Fruit fly (Drosophila melanogaster) whole organism, embryonic: Measurements from ENCODE around the gene CG7248.

Source experiments
- Adf1 ChIP-seq: fragments of 200-800 bp; sonication (Bioruptor generic); IDR thresholded peaks from 2 replicates; pipeline ENCODE4 v1.3.6; 2022; ENCODE audit warnings: missing biosample characterization, missing genetic modification characterization
- Antp ChIP-seq: fragments of 200-800 bp; sonication (Bioruptor generic); optimal IDR thresholded peaks from 3 replicates; lab custom pipeline; 2016; ENCODE audit warnings: missing biosample characterization, missing genetic modification characterization
- Atf-2 ChIP-seq: fragments of 200-800 bp; sonication (Bioruptor generic); optimal IDR thresholded peaks from 2 replicates; lab custom pipeline; 2016; ENCODE audit warnings: missing biosample characterization, missing genetic modification characterization
- C15 ChIP-seq: fragments of 200-800 bp; sonication (Bioruptor generic); IDR thresholded peaks from 3 replicates; pipeline ENCODE4 v1.3.6; 2022; ENCODE audit warnings: missing biosample characterization, missing genetic modification characterization
- CG11456 ChIP-seq: fragments of 200-800 bp; sonication (Bioruptor generic); IDR thresholded peaks from 3 replicates; pipeline ENCODE4 v1.3.6; 2022; ENCODE audit warnings: missing biosample characterization, missing genetic modification characterization
- CG11560 ChIP-seq: fragments of 200-800 bp; sonication (Bioruptor generic); IDR thresholded peaks from 3 replicates; pipeline ENCODE4 v1.3.6; 2022; ENCODE audit warnings: missing biosample characterization, missing genetic modification characterization
- CG12104 ChIP-seq: fragments of 200-800 bp; sonication (Bioruptor generic); optimal IDR thresholded peaks from 3 replicates; lab custom pipeline; 2016; ENCODE audit warnings: missing biosample characterization, missing genetic modification characterization
- CG12769 ChIP-seq: fragments of 200-800 bp; sonication (Bioruptor generic); optimal IDR thresholded peaks from 2 replicates; lab custom pipeline; 2019; ENCODE audit warnings: missing biosample characterization, mild to moderate bottlenecking, missing genetic modification characterization, moderate library complexity
- CG13123 ChIP-seq: fragments of 200-800 bp; sonication (Bioruptor generic); optimal IDR thresholded peaks from 2 replicates; lab custom pipeline; 2016; ENCODE audit warnings: missing biosample characterization, missing genetic modification characterization
- CG13894 ChIP-seq: fragments of 200-800 bp; sonication (Bioruptor generic); optimal IDR thresholded peaks from 3 replicates; lab custom pipeline; 2018; ENCODE audit warnings: missing biosample characterization, mild to moderate bottlenecking, missing genetic modification characterization, moderate library complexity
- CG14860 ChIP-seq: fragments of 200-800 bp; sonication (Bioruptor generic); IDR thresholded peaks from 3 replicates; pipeline ENCODE4 v1.3.6; 2022; ENCODE audit warnings: missing biosample characterization, missing genetic modification characterization; ENCODE audit not compliant: partially characterized antibody
- CG14965 ChIP-seq: fragments of 200-800 bp; sonication (Bioruptor generic); optimal IDR thresholded peaks from 2 replicates; lab custom pipeline; 2016; ENCODE audit warnings: missing biosample characterization, missing genetic modification characterization, borderline replicate concordance
- CG17359 ChIP-seq: fragments of 200-800 bp; sonication (Bioruptor generic); optimal IDR thresholded peaks from 3 replicates; lab custom pipeline; 2018; ENCODE audit warnings: missing biosample characterization, mild to moderate bottlenecking, missing genetic modification characterization, moderate library complexity
- CG17385 ChIP-seq: fragments of 200-800 bp; sonication (Bioruptor generic); optimal IDR thresholded peaks from 3 replicates; lab custom pipeline; 2018; ENCODE audit warnings: missing biosample characterization, mild to moderate bottlenecking, missing genetic modification characterization
- CG17912 ChIP-seq: fragments of 200-800 bp; sonication (Bioruptor generic); optimal IDR thresholded peaks from 2 replicates; lab custom pipeline; 2018; ENCODE audit warnings: missing biosample characterization, mild to moderate bottlenecking, missing genetic modification characterization
- CG1832 ChIP-seq: fragments of 200-800 bp; sonication (Bioruptor generic); optimal IDR thresholded peaks from 2 replicates; lab custom pipeline; 2017; ENCODE audit warnings: missing biosample characterization, mild to moderate bottlenecking, missing genetic modification characterization, inconsistent platforms
- CG3838 ChIP-seq: fragments of 200-800 bp; sonication (Bioruptor generic); optimal IDR thresholded peaks from 3 replicates; lab custom pipeline; 2016; ENCODE audit warnings: missing biosample characterization, missing genetic modification characterization
- CG3847 ChIP-seq: fragments of 200-800 bp; sonication (Bioruptor generic); IDR thresholded peaks from 2 replicates; pipeline ENCODE4 v1.3.6; 2022; ENCODE audit warnings: missing biosample characterization, missing genetic modification characterization
- CG6765 ChIP-seq: fragments of 200-800 bp; sonication (Bioruptor generic); optimal IDR thresholded peaks from 3 replicates; lab custom pipeline; 2017; ENCODE audit warnings: missing biosample characterization, mild to moderate bottlenecking, missing genetic modification characterization
- CG7839 ChIP-seq: fragments of 200-800 bp; sonication (Bioruptor generic); optimal IDR thresholded peaks from 3 replicates; lab custom pipeline; 2018; ENCODE audit warnings: missing biosample characterization, mild to moderate bottlenecking, missing genetic modification characterization, moderate library complexity
- Elba2 ChIP-seq: fragments of 200-800 bp; sonication (Bioruptor generic); optimal IDR thresholded peaks from 3 replicates; lab custom pipeline; 2016; ENCODE audit warnings: missing biosample characterization, missing genetic modification characterization
- HmgD ChIP-seq: fragments of 200-800 bp; sonication (Bioruptor generic); optimal IDR thresholded peaks from 3 replicates; lab custom pipeline; 2016; ENCODE audit warnings: missing biosample characterization, missing genetic modification characterization
- Hr39 ChIP-seq: fragments of >200 bp; optimal IDR thresholded peaks from 2 replicates; lab custom pipeline; 2017
- Lim3 ChIP-seq: fragments of 200-800 bp; sonication (Bioruptor generic); IDR thresholded peaks from 2 replicates; pipeline ENCODE4 v1.3.6; 2022; ENCODE audit warnings: missing biosample characterization, missing genetic modification characterization
- MESR4 ChIP-seq: fragments of 200-800 bp; sonication (Bioruptor generic); optimal IDR thresholded peaks from 2 replicates; lab custom pipeline; 2018; ENCODE audit warnings: missing biosample characterization, mild to moderate bottlenecking, missing genetic modification characterization, moderate library complexity
- Sry-δ ChIP-seq: fragments of 200-800 bp; sonication (Bioruptor generic); optimal IDR thresholded peaks from 2 replicates; lab custom pipeline; 2016; ENCODE audit warnings: missing biosample characterization, missing genetic modification characterization
- Vsx1 ChIP-seq: fragments of 200-800 bp; sonication (Bioruptor generic); optimal IDR thresholded peaks from 2 replicates; lab custom pipeline; 2017; ENCODE audit warnings: missing biosample characterization, mild to moderate bottlenecking, missing genetic modification characterization, missing genetic modification reagents
- Xbp1 ChIP-seq: fragments of 200-800 bp; sonication (Bioruptor generic); optimal IDR thresholded peaks from 3 replicates; lab custom pipeline; 2016; ENCODE audit warnings: missing biosample characterization, mild to moderate bottlenecking, missing genetic modification characterization
- YL-1 ChIP-seq: fragments of 200-800 bp; sonication (Bioruptor generic); optimal IDR thresholded peaks from 3 replicates; lab custom pipeline; 2017; ENCODE audit warnings: missing biosample characterization, mild to moderate bottlenecking, missing genetic modification characterization
- ac ChIP-seq: fragments of 200-800 bp; sonication (Bioruptor generic); optimal IDR thresholded peaks from 3 replicates; lab custom pipeline; 2017; ENCODE audit warnings: missing biosample characterization, mild to moderate bottlenecking, missing genetic modification characterization
- al ChIP-seq: fragments of 200-800 bp; sonication (Bioruptor generic); IDR thresholded peaks from 2 replicates; pipeline ENCODE4 v1.3.6; 2022; ENCODE audit warnings: missing biosample characterization, missing genetic modification characterization
- ash1 ChIP-seq: fragments of 200-800 bp; sonication (Bioruptor generic); optimal IDR thresholded peaks from 2 replicates; lab custom pipeline; 2018; ENCODE audit warnings: missing biosample characterization, mild to moderate bottlenecking, missing genetic modification characterization
- br ChIP-seq: fragments of >200 bp; optimal IDR thresholded peaks from 2 replicates; lab custom pipeline; 2017
- cas ChIP-seq: fragments of 200-800 bp; sonication (Bioruptor generic); IDR thresholded peaks from 2 replicates; pipeline ENCODE4 v1.3.6; 2022; ENCODE audit warnings: missing biosample characterization, missing genetic modification characterization
- chn ChIP-seq: fragments of 200-800 bp; sonication (Bioruptor generic); optimal IDR thresholded peaks from 2 replicates; lab custom pipeline; 2016; ENCODE audit warnings: missing biosample characterization, missing genetic modification characterization
- croc ChIP-seq: fragments of 200-800 bp; sonication (Bioruptor generic); conservative IDR thresholded peaks from 3 replicates; pipeline ENCODE4 v1.3.6; 2022; ENCODE audit warnings: missing biosample characterization, missing genetic modification characterization
- crol ChIP-seq: fragments of 200-800 bp; sonication (Bioruptor generic); IDR thresholded peaks from 2 replicates; pipeline ENCODE4 v1.3.6; 2022; ENCODE audit warnings: missing biosample characterization, missing genetic modification characterization
- dimm ChIP-seq: fragments of 200-800 bp; sonication (Bioruptor generic); IDR thresholded peaks from 2 replicates; pipeline ENCODE4 v1.3.6; 2022; ENCODE audit warnings: missing biosample characterization, missing genetic modification characterization
- dpn ChIP-seq, 2 experiments: fragments of 200-800 bp; sonication (Bioruptor generic); optimal IDR thresholded peaks; 3 replicates each; lab custom pipeline; 2016; ENCODE audit warnings: missing biosample characterization in 2 of 2, missing genetic modification characterization in 2 of 2
- dysf ChIP-seq: fragments of 200-800 bp; sonication (Bioruptor generic); IDR thresholded peaks from 3 replicates; pipeline ENCODE4 v1.3.6; 2022; ENCODE audit warnings: missing biosample characterization, missing genetic modification characterization
- ems ChIP-seq: fragments of 200-800 bp; sonication (Bioruptor generic); optimal IDR thresholded peaks from 3 replicates; lab custom pipeline; 2016; ENCODE audit warnings: missing biosample characterization, missing genetic modification characterization
- eyg ChIP-seq: fragments of 200-800 bp; sonication (Bioruptor generic); optimal IDR thresholded peaks from 3 replicates; lab custom pipeline; 2016; ENCODE audit warnings: missing biosample characterization, missing genetic modification characterization
- hb ChIP-seq: fragments of 200-800 bp; sonication (Bioruptor generic); IDR thresholded peaks from 3 replicates; pipeline ENCODE4 v1.3.6; 2022; ENCODE audit warnings: missing biosample characterization, missing genetic modification characterization; ENCODE audit not compliant: partially characterized antibody
- lilli ChIP-seq: fragments of 200-800 bp; sonication (Bioruptor generic); optimal IDR thresholded peaks from 3 replicates; lab custom pipeline; 2016; ENCODE audit warnings: missing biosample characterization, missing genetic modification characterization
- peb ChIP-seq: fragments of 200-800 bp; sonication (Bioruptor generic); IDR thresholded peaks from 2 replicates; pipeline ENCODE4 v1.3.6; 2022; ENCODE audit warnings: missing biosample characterization, missing genetic modification characterization
- schlank ChIP-seq: fragments of 200-800 bp; sonication (Bioruptor generic); optimal IDR thresholded peaks from 2 replicates; lab custom pipeline; 2018; ENCODE audit warnings: missing biosample characterization, mild to moderate bottlenecking, missing genetic modification characterization
- sd ChIP-seq: fragments of 200-800 bp; sonication (Bioruptor generic); optimal IDR thresholded peaks from 3 replicates; lab custom pipeline; 2018; ENCODE audit warnings: missing biosample characterization, mild to moderate bottlenecking, missing genetic modification characterization, moderate library complexity
- sr ChIP-seq: fragments of 200-800 bp; sonication (Bioruptor generic); IDR thresholded peaks from 3 replicates; pipeline ENCODE4 v1.3.6; 2022; ENCODE audit warnings: missing biosample characterization, missing genetic modification characterization
- sug ChIP-seq: fragments of 200-800 bp; optimal IDR thresholded peaks from 2 replicates; lab custom pipeline; 2019; ENCODE audit warnings: missing biosample characterization, mild to moderate bottlenecking, missing genetic modification characterization, moderate library complexity
- tap ChIP-seq: fragments of 200-800 bp; optimal IDR thresholded peaks from 3 replicates; lab custom pipeline; 2019; ENCODE audit warnings: missing biosample characterization, mild to moderate bottlenecking, missing genetic modification characterization, moderate library complexity
- tna ChIP-seq: fragments of 200-800 bp; sonication (Bioruptor generic); IDR thresholded peaks from 2 replicates; pipeline ENCODE4 v1.3.6; 2022; ENCODE audit warnings: missing biosample characterization, missing genetic modification characterization; ENCODE audit not compliant: partially characterized antibody
- twi ChIP-seq: fragments of 200-800 bp; optimal IDR thresholded peaks from 2 replicates; lab custom pipeline; 2019; ENCODE audit warnings: missing biosample characterization, mild to moderate bottlenecking, missing genetic modification characterization, moderate library complexity
- tx ChIP-seq: fragments of 200-800 bp; sonication (Bioruptor generic); optimal IDR thresholded peaks from 2 replicates; lab custom pipeline; 2016; ENCODE audit warnings: missing biosample characterization, missing genetic modification characterization

CG7248 gene

DNA sequence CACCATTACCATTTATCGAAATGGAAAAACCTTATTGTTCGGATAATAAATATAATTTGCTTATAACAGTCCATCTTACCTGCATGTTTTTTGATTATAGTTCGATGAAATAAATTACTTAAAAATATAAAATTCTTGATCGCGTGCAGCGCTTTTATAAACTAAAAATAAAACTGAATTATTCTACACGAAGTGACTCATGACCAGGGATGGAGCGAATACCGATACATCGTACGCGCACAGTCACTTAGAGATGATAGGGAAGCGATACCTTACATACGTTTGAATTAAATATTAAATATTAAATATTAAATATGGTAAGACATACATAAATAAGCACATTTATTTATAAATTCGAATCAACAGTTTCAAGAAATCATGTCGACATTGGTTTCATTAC lies 39.1 kb downstream of the CG7248 start, which contains the start of gene viaf (continued):
- TF ChIP-seq peb (GFP tag; lab: Robert Waterston, UW) (no peak), Atf-2 (GFP tag; lab: Kevin White, UChicago) (no peak), CG17912 (GFP tag; lab: Kevin White, UChicago) (peak; percentile 42), tap (tag; lab: Kevin White, UChicago) (no peak), CG11560 (no peak), CG13123 (GFP tag; lab: Kevin White, UChicago) (no peak), sr (GFP tag; lab: Robert Waterston, UW) (no peak), CG17385 (GFP tag; lab: Kevin White, UChicago) (no peak), tna (peak; percentile 86), CG14965 (GFP tag; lab: Kevin White, UChicago) (no peak), C15 (GFP tag; lab: Robert Waterston, UW) (no peak), crol (GFP tag; lab: Robert Waterston, UW) (no peak), Sry-δ (GFP tag; lab: Kevin White, UChicago) (peak; percentile 83), Xbp1 (GFP tag; lab: Kevin White, UChicago) (peak; percentile 78), CG7839 (tag; lab: Kevin White, UChicago) (no peak), twi (tag; lab: Kevin White, UChicago) (no peak), YL-1 (peak; percentile 88), CG3838 (GFP tag; lab: Kevin White, UChicago) (no peak), Antp (no peak), al (GFP tag; lab: Robert Waterston, UW) (peak; percentile 49), tx (no peak), chn (GFP tag; lab: Kevin White, UChicago) (peak; percentile 1), sug (tag; lab: Kevin White, UChicago) (no peak), lilli (peak; percentile 61), sd (tag; lab: Kevin White, UChicago) (no peak), ems (GFP tag; lab: Kevin White, UChicago) (no peak), CG12104 (GFP tag; lab: Kevin White, UChicago) (no peak), CG14860 (GFP tag; lab: Robert Waterston, UW) (peak; percentile 87), br (lab: Kevin White, UChicago) (no peak), CG3847 (0 out of 2 replicates have a peak, but pooled peaks have one; percentile 29), ash1 (GFP tag; lab: Kevin White, UChicago) (no peak), dysf (GFP tag; lab: Robert Waterston, UW) (peak; percentile 57; the same call in 2 of the 3 replicates), CG6765 (GFP tag; lab: Kevin White, UChicago) (no peak), MESR4 (peak; percentile 76), CG11456 (peak; percentile 62; the same call in 1 of the 3 replicates), cas (peak; percentile 42; the same call in 1 of the 2 replicates), Adf1 (GFP tag; lab: Robert Waterston, UW) (peak; percentile 18; the same call in 1 of the 2 replicates), Elba2 (no peak), CG13894 (tag; lab: Kevin White, UChicago) (no peak), dimm (GFP tag; lab: Robert Waterston, UW) (no peak), dpn (GFP tag; optimal IDR thresholded peaks at IDR 0.05; lab: Kevin White, UChicago) (peak in 1 of 2 experiments; percentile 61), eyg (GFP tag; lab: Kevin White, UChicago) (no peak), CG17359 (tag; lab: Kevin White, UChicago) (no peak), hb (GFP tag; lab: Robert Waterston, UW) (peak; percentile 87), Hr39 (lab: Kevin White, UChicago) (no peak), ac (GFP tag; lab: Kevin White, UChicago) (no peak), Lim3 (GFP tag; lab: Robert Waterston, UW) (no peak), CG1832 (GFP tag; lab: Kevin White, UChicago) (no peak), CG12769 (no peak), schlank (tag; lab: Kevin White, UChicago) (no peak), Vsx1 (GFP tag; lab: Kevin White, UChicago) (no peak), croc (GFP tag; lab: Robert Waterston, UW) (no peak), HmgD (GFP tag; lab: Kevin White, UChicago) (no peak)
